Fruit fly (Drosophila melanogaster) whole organism, adult: ENCODE results near the gene CG15333.

Source experiments
- CG11617 ChIP-seq: fragments of 200-800 bp; sonication (Bioruptor generic); optimal IDR thresholded peaks from 2 replicates; lab custom pipeline; 2017; ENCODE audit warnings: mild to moderate bottlenecking, missing biosample characterization, missing genetic modification reagents, missing genetic modification characterization
- CG12768 ChIP-seq: fragments of 200-800 bp; sonication (Bioruptor generic); optimal IDR thresholded peaks from 2 replicates; lab custom pipeline; 2017; ENCODE audit warnings: missing biosample characterization, missing genetic modification characterization, mild to moderate bottlenecking, moderate library complexity, missing genetic modification reagents
- CG14711 ChIP-seq: fragments of 200-800 bp; sonication (Bioruptor generic); optimal IDR thresholded peaks from 2 replicates; lab custom pipeline; 2018; ENCODE audit warnings: missing biosample characterization, mild to moderate bottlenecking, missing genetic modification characterization, moderate library complexity
- CG1620 ChIP-seq: fragments of 200-800 bp; sonication (Bioruptor generic); optimal IDR thresholded peaks from 2 replicates; lab custom pipeline; 2016; ENCODE audit warnings: missing biosample characterization, missing genetic modification characterization
- CG33017 ChIP-seq: fragments of 200-800 bp; sonication (Bioruptor generic); optimal IDR thresholded peaks from 2 replicates; lab custom pipeline; 2018; ENCODE audit warnings: missing biosample characterization, mild to moderate bottlenecking, missing genetic modification characterization, moderate library complexity
- CG5204 ChIP-seq: fragments of 200-800 bp; sonication (Bioruptor generic); optimal IDR thresholded peaks from 2 replicates; lab custom pipeline; 2016; ENCODE audit warnings: missing biosample characterization, missing genetic modification characterization
- CG7045 ChIP-seq: fragments of 200-800 bp; sonication (Bioruptor generic); optimal IDR thresholded peaks from 2 replicates; lab custom pipeline; 2017; ENCODE audit warnings: missing biosample characterization, mild to moderate bottlenecking, missing genetic modification characterization
- CG7101 ChIP-seq: fragments of 200-800 bp; sonication (Bioruptor generic); optimal IDR thresholded peaks from 2 replicates; lab custom pipeline; 2018; ENCODE audit warnings: missing biosample characterization, mild to moderate bottlenecking, missing genetic modification characterization, moderate library complexity
- Clk ChIP-seq: fragments of 200-800 bp; sonication (Bioruptor generic); optimal IDR thresholded peaks from 2 replicates; lab custom pipeline; 2017; ENCODE audit warnings: missing biosample characterization, missing genetic modification characterization
- Crg-1 ChIP-seq: fragments of 200-800 bp; sonication (Bioruptor generic); optimal IDR thresholded peaks from 2 replicates; lab custom pipeline; 2016; ENCODE audit warnings: missing biosample characterization, missing genetic modification characterization
- Hr96 ChIP-seq: fragments of 200-800 bp; sonication (Bioruptor generic); optimal IDR thresholded peaks from 2 replicates; lab custom pipeline; 2016; ENCODE audit warnings: missing biosample characterization, missing genetic modification characterization
- Mnt ChIP-seq: fragments of 200-800 bp; sonication (Bioruptor generic); optimal IDR thresholded peaks from 2 replicates; lab custom pipeline; 2016; ENCODE audit warnings: missing biosample characterization, mild to moderate bottlenecking, missing genetic modification characterization
- bab1 ChIP-seq: fragments of 200-800 bp; sonication (Bioruptor generic); optimal IDR thresholded peaks from 3 replicates; lab custom pipeline; 2019; ENCODE audit warnings: missing biosample characterization, mild to moderate bottlenecking, missing genetic modification characterization, moderate library complexity
- cic ChIP-seq: fragments of 200-800 bp; sonication (Bioruptor generic); optimal IDR thresholded peaks from 2 replicates; lab custom pipeline; 2017; ENCODE audit warnings: missing biosample characterization, mild to moderate bottlenecking, missing genetic modification characterization, moderate library complexity
- cnc ChIP-seq, 2 experiments: fragments of >200 bp; optimal IDR thresholded peaks; 2 replicates each; lab custom pipeline; 2017
- kay ChIP-seq: fragments of 200-800 bp; sonication (Bioruptor generic); peaks from one replicate; lab custom pipeline; 2016; ENCODE audit warnings: missing biosample characterization, missing genetic modification characterization, borderline replicate concordance
- ovo ChIP-seq: fragments of 200-800 bp; sonication (Bioruptor generic); optimal IDR thresholded peaks from 2 replicates; lab custom pipeline; 2016; ENCODE audit warnings: missing biosample characterization, missing genetic modification characterization
- pad ChIP-seq: fragments of 200-800 bp; sonication (Bioruptor generic); optimal IDR thresholded peaks from 3 replicates; lab custom pipeline; 2017; ENCODE audit warnings: missing biosample characterization, missing genetic modification characterization, mild to moderate bottlenecking, moderate library complexity, missing genetic modification reagents
- tj ChIP-seq: fragments of 200-800 bp; sonication (Bioruptor generic); optimal IDR thresholded peaks from 3 replicates; lab custom pipeline; 2017; ENCODE audit warnings: missing biosample characterization, mild to moderate bottlenecking, missing genetic modification characterization, moderate library complexity
- toe ChIP-seq: fragments of 200-800 bp; sonication (Bioruptor generic); optimal IDR thresholded peaks from 2 replicates; lab custom pipeline; 2016; ENCODE audit warnings: missing biosample characterization, missing genetic modification characterization

CG15333 gene

DNA sequence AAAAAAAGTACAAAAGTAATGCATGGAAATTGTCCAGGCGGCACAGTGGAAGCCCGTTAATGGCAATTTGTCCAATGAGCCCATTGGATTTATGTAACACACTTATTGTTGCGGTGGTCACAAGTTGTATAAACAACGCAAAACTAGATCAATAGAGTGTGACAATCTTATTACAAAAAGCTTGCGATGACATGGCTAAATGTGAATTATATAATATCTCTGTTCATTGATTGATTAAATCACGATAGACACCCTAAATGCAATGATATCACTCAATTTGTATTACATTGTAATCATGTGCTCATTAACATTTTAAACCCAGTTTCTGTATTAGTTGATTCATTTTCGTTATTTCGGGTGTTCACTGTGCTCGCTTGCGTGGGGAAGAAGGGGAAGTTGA, 43.1 kb downstream of the CG15333 start:
- TF ChIP-seq kay (GFP tag; lab: Kevin White, UChicago) (no peak), Clk (GFP tag; lab: Kevin White, UChicago) (no peak), pad (no peak), toe (GFP tag; lab: Kevin White, UChicago) (no peak)

dm6 chrX:7976976-7977834, 43.9 kb downstream of the CG15333 start:
- TF ChIP-seq CG5204 (GFP tag; lab: Kevin White, UChicago) (no peak), Clk (GFP tag; lab: Kevin White, UChicago) (no peak), pad (no peak), CG14711 (tag; lab: Kevin White, UChicago) (no peak), CG7045 (GFP tag; lab: Kevin White, UChicago) (no peak), Hr96 (GFP tag; lab: Kevin White, UChicago) (no peak), Mnt (GFP tag; lab: Kevin White, UChicago) (no peak), toe (GFP tag; lab: Kevin White, UChicago) (no peak), CG1620 (no peak), cnc (optimal IDR thresholded peaks at IDR 0.05; lab: Kevin White, UChicago) (no peak), CG11617 (GFP tag; lab: Kevin White, UChicago) (no peak), tj (GFP tag; lab: Kevin White, UChicago) (no peak)

- TF ChIP-seq pad (no peak), CG33017 (tag; lab: Kevin White, UChicago) (no peak), CG14711 (tag; lab: Kevin White, UChicago) (no peak), CG12768 (GFP tag; lab: Kevin White, UChicago) (no peak), Crg-1 (GFP tag; lab: Kevin White, UChicago) (no peak), kay (GFP tag; lab: Kevin White, UChicago) (no peak), CG7101 (tag; lab: Kevin White, UChicago) (no peak), ovo (no peak), bab1 (GFP tag; lab: Kevin White, UChicago) (no peak), toe (GFP tag; lab: Kevin White, UChicago) (no peak), Hr96 (GFP tag; lab: Kevin White, UChicago) (no peak), Mnt (GFP tag; lab: Kevin White, UChicago) (no peak), cic (GFP tag; lab: Kevin White, UChicago) (no peak), CG11617 (GFP tag; lab: Kevin White, UChicago) (no peak), tj (GFP tag; lab: Kevin White, UChicago) (no peak), Clk (GFP tag; lab: Kevin White, UChicago) (no peak)
Measured at dm6 chrX:7975516-7976257, 45.5 kb downstream of the CG15333 start.

dm6 chrX:7973325-7973954, 47.7 kb downstream of the CG15333 start:
- no peak for TF ChIP-seq bab1 (GFP tag; lab: Kevin White, UChicago)
- TF ChIP-seq CG5204 (GFP tag; lab: Kevin White, UChicago): no peak
- no peak for TF ChIP-seq toe (GFP tag; lab: Kevin White, UChicago)
- TF ChIP-seq CG14711 (tag; lab: Kevin White, UChicago): no peak
- TF ChIP-seq cic (GFP tag; lab: Kevin White, UChicago): no peak
- TF ChIP-seq CG12768 (GFP tag; lab: Kevin White, UChicago): no peak
- no peak for TF ChIP-seq Mnt (GFP tag; lab: Kevin White, UChicago)
- no peak for TF ChIP-seq tj (GFP tag; lab: Kevin White, UChicago)
- TF ChIP-seq CG7045 (GFP tag; lab: Kevin White, UChicago): no peak
- TF ChIP-seq ovo: no peak
- no peak for TF ChIP-seq kay (GFP tag; lab: Kevin White, UChicago)
- TF ChIP-seq CG11617 (GFP tag; lab: Kevin White, UChicago): no peak
- no peak for TF ChIP-seq CG7101 (tag; lab: Kevin White, UChicago)
- TF ChIP-seq CG33017 (tag; lab: Kevin White, UChicago): no peak
- no peak for TF ChIP-seq Hr96 (GFP tag; lab: Kevin White, UChicago)
- no peak for TF ChIP-seq CG1620
- TF ChIP-seq cnc (optimal IDR thresholded peaks at IDR 0.05; lab: Kevin White, UChicago): no peak

DNA sequence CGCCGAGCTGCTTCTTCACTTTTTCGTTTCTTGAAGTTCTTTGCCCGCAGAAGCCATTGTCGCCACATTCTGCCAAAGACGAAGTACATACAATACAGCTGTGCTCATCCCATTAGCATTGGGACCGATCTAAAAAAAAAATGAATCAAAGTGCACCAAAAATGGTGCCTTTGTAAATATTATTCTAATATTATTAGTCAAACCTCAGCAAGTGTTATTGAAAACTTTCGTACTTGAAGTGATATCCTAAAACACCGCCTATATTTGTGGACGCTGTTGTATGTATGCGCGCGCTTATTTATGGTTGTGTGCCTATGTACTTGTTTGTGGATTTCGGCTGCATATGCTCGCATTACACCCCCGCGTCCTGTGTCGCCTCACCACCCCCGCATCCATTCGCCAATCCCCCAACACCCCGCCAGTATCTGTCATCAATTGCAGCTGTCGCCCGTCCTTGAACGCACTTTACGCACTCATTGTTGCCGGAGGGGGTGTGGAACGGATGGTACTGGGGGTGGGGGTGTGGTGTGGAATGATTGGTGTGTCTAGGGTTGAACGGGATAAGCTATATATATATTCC, 48.7 kb downstream of the CG15333 start:
- TF ChIP-seq CG11617 (GFP tag; lab: Kevin White, UChicago): no peak
- TF ChIP-seq CG33017 (tag; lab: Kevin White, UChicago): no peak
- peak; percentile 50 for TF ChIP-seq CG7101 (tag; lab: Kevin White, UChicago)
- TF ChIP-seq CG14711 (tag; lab: Kevin White, UChicago): peak; percentile 44
- no peak for TF ChIP-seq tj (GFP tag; lab: Kevin White, UChicago)
- TF ChIP-seq Hr96 (GFP tag; lab: Kevin White, UChicago): no peak
- no peak for TF ChIP-seq CG1620
- no peak for TF ChIP-seq Clk (GFP tag; lab: Kevin White, UChicago)
- peak; percentile 5 for TF ChIP-seq CG7045 (GFP tag; lab: Kevin White, UChicago)
- no peak for TF ChIP-seq cic (GFP tag; lab: Kevin White, UChicago)
- peak; percentile 14 for TF ChIP-seq CG5204 (GFP tag; lab: Kevin White, UChicago)
- TF ChIP-seq bab1 (GFP tag; lab: Kevin White, UChicago): peak; percentile 66
- no peak for TF ChIP-seq kay (GFP tag; lab: Kevin White, UChicago)
- no peak for TF ChIP-seq toe (GFP tag; lab: Kevin White, UChicago)
- no peak for TF ChIP-seq Crg-1 (GFP tag; lab: Kevin White, UChicago)
- TF ChIP-seq CG12768 (GFP tag; lab: Kevin White, UChicago): no peak
- no peak for TF ChIP-seq cnc (optimal IDR thresholded peaks at IDR 0.05; lab: Kevin White, UChicago)
- no peak for TF ChIP-seq ovo
- no peak for TF ChIP-seq Mnt (GFP tag; lab: Kevin White, UChicago)
- no peak for TF ChIP-seq pad
